Worm (Caenorhabditis elegans) whole organism, L4 larva: ENCODE measurements around the gene F07F6.4.

Source experiments
- R02D3.7 ChIP-seq: fragments of 150-350 bp; sonication (generic microtip); optimal IDR thresholded peaks from 3 replicates; lab custom pipeline; 2014; ENCODE audit warnings: missing biosample characterization, missing genetic modification characterization
- ctbp-1 ChIP-seq: fragments of 200-800 bp; sonication (Bioruptor generic); IDR thresholded peaks from 2 replicates; pipeline ENCODE4 v1.3.6; 2022; ENCODE audit warnings: missing genetic modification reagents, missing genetic modification characterization, missing compliant biosample characterization
- daf-12 ChIP-seq: fragments of 150-350 bp; optimal IDR thresholded peaks from 2 replicates; lab custom pipeline; 2014; ENCODE audit warnings: missing biosample characterization, missing genetic modification reagents, missing genetic modification characterization
- egl-43 ChIP-seq: fragments of 200-800 bp; sonication (Bioruptor generic); IDR thresholded peaks from 2 replicates; pipeline ENCODE4 v1.3.6; 2022; ENCODE audit warnings: missing genetic modification reagents, missing genetic modification characterization, missing compliant biosample characterization
- lin-13 ChIP-seq: fragments of 150-350 bp; optimal IDR thresholded peaks from 2 replicates; lab custom pipeline; 2014; ENCODE audit warnings: missing biosample characterization, missing genetic modification reagents, missing genetic modification characterization
- lsy-2 ChIP-seq, 2 experiments: fragments of 150-350 bp in 1 of 2; sonication (generic microtip) in 1 of 2; optimal IDR thresholded peaks; 2 replicates each; lab custom pipeline; 2014 to 2017; ENCODE audit warnings: missing biosample characterization in 2 of 2, missing genetic modification characterization in 2 of 2
- mxl-2 ChIP-seq: fragments of 200-800 bp; sonication (Bioruptor generic); conservative IDR thresholded peaks from 2 replicates; pipeline ENCODE4 v1.3.6; 2022; ENCODE audit warnings: missing genetic modification reagents, missing genetic modification characterization, missing compliant biosample characterization
- nhr-11 ChIP-seq: fragments of 150-350 bp; optimal IDR thresholded peaks from 2 replicates; lab custom pipeline; 2014; ENCODE audit warnings: missing biosample characterization, missing genetic modification characterization
- vab-7 ChIP-seq: fragments of 200-800 bp; sonication (Bioruptor generic); IDR thresholded peaks from 2 replicates; pipeline ENCODE4 v1.3.6; 2022; ENCODE audit warnings: missing genetic modification reagents, missing genetic modification characterization, missing compliant biosample characterization

DNA sequence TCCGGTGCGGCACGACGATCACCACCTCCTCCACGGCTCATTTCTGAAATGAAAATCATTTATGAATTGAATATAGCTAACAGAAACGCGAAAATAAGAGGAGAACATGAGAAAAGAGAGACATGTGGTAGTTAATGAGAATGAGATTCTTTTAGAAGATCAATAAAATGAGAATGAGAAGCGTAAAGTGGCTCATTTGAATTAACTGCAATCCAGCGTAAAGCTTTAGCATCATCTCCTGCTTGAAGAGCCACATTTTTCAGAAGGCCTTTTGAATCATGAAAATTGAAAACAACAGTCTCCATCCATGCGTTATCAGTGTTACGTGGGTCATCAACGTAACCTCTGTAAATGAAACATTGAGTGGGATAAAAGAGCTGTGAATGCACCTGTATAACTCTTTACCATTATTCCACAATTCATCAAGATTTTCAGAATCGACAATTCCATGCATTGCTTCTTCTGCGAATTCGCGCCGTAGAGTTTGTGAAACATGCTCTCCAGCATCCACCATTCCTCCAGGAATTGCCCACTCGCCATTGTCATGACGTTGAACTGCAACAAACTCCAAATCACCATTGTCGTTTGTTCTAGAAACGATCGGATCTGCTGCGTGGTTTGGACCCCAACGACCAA, 40.5 kb downstream of the F07F6.4 start, which contains the start of gene rsp-4:
- TF ChIP-seq egl-43 (GFP tag; lab: Robert Waterston, UW), result no peak
- TF ChIP-seq nhr-11 (tag; lab: Kevin White, UChicago), result no peak
- TF ChIP-seq lin-13 (GFP tag; lab: Kevin White, UChicago), result no peak
- TF ChIP-seq R02D3.7, result no peak
- TF ChIP-seq ctbp-1 (GFP tag; lab: Robert Waterston, UW), result no peak
- no peak for TF ChIP-seq mxl-2 (GFP tag; lab: Robert Waterston, UW)
- TF ChIP-seq daf-12 (tag; lab: Kevin White, UChicago), result no peak
- TF ChIP-seq vab-7 (GFP tag; lab: Robert Waterston, UW), result no peak
- no peak for TF ChIP-seq lsy-2 (tag; optimal IDR thresholded peaks at IDR 0.05; lab: Kevin White, UChicago)
